Fruit fly (Drosophila melanogaster): Measurements from ENCODE around the gene Krn.

The Krn gene

dm6 chr3L:17644906-17645244 is 9.2 kb downstream of the Krn start, which contains the start of gene Pep (continued):
- TF ChIP-seq Max (GFP tag; optimal IDR thresholded peaks at IDR 0.05) (no peak), Bdp1 (GFP tag; optimal IDR thresholded peaks at IDR 0.05) (no peak), lmd (GFP tag; IDR thresholded peaks at IDR 0.05) (no peak), CG30020 (tag; optimal IDR thresholded peaks at IDR 0.05) (peak; percentile 75), hb (GFP tag; IDR thresholded peaks at IDR 0.05; ENCODE audit: partially characterized antibody) (peak; percentile 97), CG5180 (GFP tag; optimal IDR thresholded peaks at IDR 0.05) (no peak), CG32772 (GFP tag; IDR thresholded peaks at IDR 0.05) (no peak), Hmx (GFP tag; optimal IDR thresholded peaks at IDR 0.05) (no peak), prd (optimal IDR thresholded peaks at IDR 0.05) (no peak), prd (GFP tag; IDR thresholded peaks at IDR 0.05) (no peak), CG7839 (tag; optimal IDR thresholded peaks at IDR 0.05) (no peak), vfl (GFP tag; optimal IDR thresholded peaks at IDR 0.05) (peak; percentile 38), Six4 (GFP tag; optimal IDR thresholded peaks at IDR 0.05) (no peak), Gsc (GFP tag; IDR thresholded peaks at IDR 0.05) (no peak), abd-A (tag; optimal IDR thresholded peaks at IDR 0.05) (no peak), pita (GFP tag; optimal IDR thresholded peaks at IDR 0.05) (no peak), Deaf1 (tag; optimal IDR thresholded peaks at IDR 0.05) (peak; percentile 70), inv (GFP tag; IDR thresholded peaks at IDR 0.05; ENCODE audit: partially characterized antibody) (peak; percentile 99), CG10565 (GFP tag; optimal IDR thresholded peaks at IDR 0.05) (no peak), CG2116 (GFP tag; optimal IDR thresholded peaks at IDR 0.05) (peak; percentile 88), twi (tag; optimal IDR thresholded peaks at IDR 0.05) (no peak), gsb (GFP tag; IDR thresholded peaks at IDR 0.05) (no peak), CG18764 (GFP tag; optimal IDR thresholded peaks at IDR 0.05) (no peak), crp (GFP tag; optimal IDR thresholded peaks at IDR 0.05) (no peak), chif (GFP tag; optimal IDR thresholded peaks at IDR 0.05) (no peak), slbo (GFP tag; IDR thresholded peaks at IDR 0.05) (no peak; the same call in 1 of the 2 replicates), Drgx (GFP tag; IDR thresholded peaks at IDR 0.05) (no peak), lilli (GFP tag; optimal IDR thresholded peaks at IDR 0.05) (peak; percentile 51), bigmax (GFP tag; optimal IDR thresholded peaks at IDR 0.05) (no peak), az2 (GFP tag; optimal IDR thresholded peaks at IDR 0.05) (no peak), BEAF-32 (GFP tag; optimal IDR thresholded peaks at IDR 0.05) (peak; percentile 99), ERR (GFP tag; optimal IDR thresholded peaks at IDR 0.05) (no peak), NC2β (GFP tag; optimal IDR thresholded peaks at IDR 0.05) (peak; percentile 51), CG13624 (GFP tag; optimal IDR thresholded peaks at IDR 0.05) (peak; percentile 81), CG8290 (GFP tag; optimal IDR thresholded peaks at IDR 0.05) (peak; percentile 43), CG8290 (tag; optimal IDR thresholded peaks at IDR 0.05) (peak in 1 of 2 experiments; percentile 74), Poxn (GFP tag; IDR thresholded peaks at IDR 0.05) (no peak), Asciz (GFP tag; optimal IDR thresholded peaks at IDR 0.05) (no peak), Chrac-16 (GFP tag; optimal IDR thresholded peaks at IDR 0.05) (peak; percentile 15), sna (GFP tag; IDR thresholded peaks at IDR 0.05; ENCODE audit: partially characterized antibody) (peak; percentile 96), ems (GFP tag; optimal IDR thresholded peaks at IDR 0.05) (peak; percentile 1), CG2875 (GFP tag; optimal IDR thresholded peaks at IDR 0.05) (no peak), al (GFP tag; IDR thresholded peaks at IDR 0.05) (no peak), cad (GFP tag; optimal IDR thresholded peaks at IDR 0.05) (no peak), Ets65A (GFP tag) (no peak), CkIIα-i1 (GFP tag; IDR thresholded peaks at IDR 0.05) (no peak), Pdp1 (GFP tag; optimal IDR thresholded peaks at IDR 0.05) (peak in 1 of 2 experiments; percentile 36), Atf-2 (GFP tag; optimal IDR thresholded peaks at IDR 0.05) (peak; percentile 8), Hmr (GFP tag; optimal IDR thresholded peaks at IDR 0.05) (peak; percentile 38), Doc2 (GFP tag; IDR thresholded peaks at IDR 0.05) (no peak), CG10462 (GFP tag; optimal IDR thresholded peaks at IDR 0.05) (peak; percentile 66), Mad (GFP tag; optimal IDR thresholded peaks at IDR 0.05) (peak; percentile 34), CG14965 (GFP tag; optimal IDR thresholded peaks at IDR 0.05; ENCODE audit: borderline replicate concordance) (no peak)

All from whole organism, embryonic.